Worm (Caenorhabditis elegans): ENCODE data around the gene srj-55.

Gene srj-55

ce11 chrV:2857842-2858241, at the start of gene srj-55:
Gene srj-55, minus strand, starts transcription at chrV:2857942.
- TF ChIP-seq W03F9.2 (tag; optimal IDR thresholded peaks at IDR 0.05): no peak
- TF ChIP-seq him-1 (tag; optimal IDR thresholded peaks at IDR 0.05): no peak
- TF ChIP-seq dao-5 (tag; optimal IDR thresholded peaks at IDR 0.05): no peak

- TF ChIP-seq dao-5 (tag; optimal IDR thresholded peaks at IDR 0.05) (no peak), him-1 (tag; optimal IDR thresholded peaks at IDR 0.05) (no peak), W03F9.2 (tag; optimal IDR thresholded peaks at IDR 0.05) (no peak)
These were observed 45.5 kb upstream of the srj-55 start, which contains the start of gene C31B8.7 for ce11 chrV:2903227-2903626. Gene C31B8.7, minus strand, starts transcription at chrV:2903327.

- no peak for TF ChIP-seq dao-5 (tag; optimal IDR thresholded peaks at IDR 0.05)
- TF ChIP-seq him-1 (tag; optimal IDR thresholded peaks at IDR 0.05): no peak
- TF ChIP-seq W03F9.2 (tag; optimal IDR thresholded peaks at IDR 0.05): no peak
These were observed 42.1 kb upstream of the srj-55 start, which contains the start of gene str-46 for ce11 chrV:2899867-2900266. Gene str-46, minus strand, starts transcription at chrV:2899967.

ce11 chrV:2896198-2896660, 38.5 kb upstream of the srj-55 start, which contains the start of gene pals-32:
Gene pals-32, plus strand, starts transcription at chrV:2896610.
- TF ChIP-seq dao-5 (tag; optimal IDR thresholded peaks at IDR 0.05): no peak
- TF ChIP-seq W03F9.2 (tag; optimal IDR thresholded peaks at IDR 0.05): peak; percentile 29
- no peak for TF ChIP-seq him-1 (tag; optimal IDR thresholded peaks at IDR 0.05)

- no peak for TF ChIP-seq him-1 (tag; optimal IDR thresholded peaks at IDR 0.05)
- TF ChIP-seq W03F9.2 (tag; optimal IDR thresholded peaks at IDR 0.05): no peak
- TF ChIP-seq dao-5 (tag; optimal IDR thresholded peaks at IDR 0.05): no peak
These were observed 35.2 kb upstream of the srj-55 start, which contains the start of gene srh-127 for ce11 chrV:2892976-2893375. Gene srh-127, plus strand, starts transcription at chrV:2893276.

- TF ChIP-seq dao-5 (tag; optimal IDR thresholded peaks at IDR 0.05): no peak
- no peak for TF ChIP-seq W03F9.2 (tag; optimal IDR thresholded peaks at IDR 0.05)
- TF ChIP-seq him-1 (tag; optimal IDR thresholded peaks at IDR 0.05): no peak
These were observed 34.2 kb upstream of the srj-55 start, which contains the start of gene F37B4.15 for ce11 chrV:2891927-2892326. Gene F37B4.15, plus strand, starts transcription at chrV:2892227.

ce11 chrV:2888681-2889080, 30.9 kb upstream of the srj-55 start, which contains the start of gene srw-4:
Gene srw-4, minus strand, starts transcription at chrV:2888781.
- TF ChIP-seq dao-5 (tag; optimal IDR thresholded peaks at IDR 0.05) (no peak), him-1 (tag; optimal IDR thresholded peaks at IDR 0.05) (no peak), W03F9.2 (tag; optimal IDR thresholded peaks at IDR 0.05) (no peak)

ce11 chrV:2888265-2888664, 30.5 kb upstream of the srj-55 start:
- TF ChIP-seq him-1 (tag; optimal IDR thresholded peaks at IDR 0.05) (no peak), W03F9.2 (tag; optimal IDR thresholded peaks at IDR 0.05) (no peak), dao-5 (tag; optimal IDR thresholded peaks at IDR 0.05) (no peak)

- no peak for TF ChIP-seq dao-5 (tag; optimal IDR thresholded peaks at IDR 0.05)
- TF ChIP-seq W03F9.2 (tag; optimal IDR thresholded peaks at IDR 0.05): no peak
- no peak for TF ChIP-seq him-1 (tag; optimal IDR thresholded peaks at IDR 0.05)
These were observed 26.7 kb upstream of the srj-55 start, which contains the start of gene sre-24 for ce11 chrV:2884411-2884810. Gene sre-24, plus strand, starts transcription at chrV:2884711.

- TF ChIP-seq W03F9.2 (tag; optimal IDR thresholded peaks at IDR 0.05) (no peak), him-1 (tag; optimal IDR thresholded peaks at IDR 0.05) (no peak), dao-5 (tag; optimal IDR thresholded peaks at IDR 0.05) (no peak)
These were observed 25.4 kb upstream of the srj-55 start for ce11 chrV:2883097-2883496.

ce11 chrV:2881565-2881964, 23.8 kb upstream of the srj-55 start:
- TF ChIP-seq W03F9.2 (tag; optimal IDR thresholded peaks at IDR 0.05) (no peak), dao-5 (tag; optimal IDR thresholded peaks at IDR 0.05) (no peak), him-1 (tag; optimal IDR thresholded peaks at IDR 0.05) (no peak)

ce11 chrV:2881016-2881415, 23.3 kb upstream of the srj-55 start, which contains the start of gene ifc-1:
Gene ifc-1, plus strand, starts transcription at chrV:2881393.
- TF ChIP-seq W03F9.2 (tag; optimal IDR thresholded peaks at IDR 0.05) (no peak), him-1 (tag; optimal IDR thresholded peaks at IDR 0.05) (no peak), dao-5 (tag; optimal IDR thresholded peaks at IDR 0.05) (no peak)

ce11 chrV:2880356-2880755, 22.6 kb upstream of the srj-55 start:
- TF ChIP-seq W03F9.2 (tag; optimal IDR thresholded peaks at IDR 0.05) (no peak), dao-5 (tag; optimal IDR thresholded peaks at IDR 0.05) (no peak), him-1 (tag; optimal IDR thresholded peaks at IDR 0.05) (no peak)

ce11 chrV:2879801-2880200, 22.1 kb upstream of the srj-55 start, which contains the start of gene str-39:
Gene str-39, minus strand, starts transcription at chrV:2879901.
- no peak for TF ChIP-seq W03F9.2 (tag; optimal IDR thresholded peaks at IDR 0.05)
- TF ChIP-seq him-1 (tag; optimal IDR thresholded peaks at IDR 0.05): no peak

- TF ChIP-seq W03F9.2 (tag; optimal IDR thresholded peaks at IDR 0.05) (no peak), dao-5 (tag; optimal IDR thresholded peaks at IDR 0.05) (no peak), him-1 (tag; optimal IDR thresholded peaks at IDR 0.05) (no peak)
These were observed 19.8 kb upstream of the srj-55 start, which contains the start of gene F37B4.10 for ce11 chrV:2877509-2877908. Gene F37B4.10, minus strand, starts transcription at chrV:2877609.

Data from whole organism, L4/young adult.